Worm (Caenorhabditis elegans) whole organism, L2 larva: ENCODE measurements around the gene clec-74.
A peak's percentile ranks its signal among the peaks of the same experiment; 100 is the strongest.

Experiments
- R02D3.7 ChIP-seq: fragments of 150-350 bp; optimal IDR thresholded peaks from 2 replicates; lab custom pipeline; 2014; ENCODE audit warnings: missing biosample characterization, missing genetic modification characterization
- alr-1 ChIP-seq: fragments of 150-350 bp; optimal IDR thresholded peaks from 2 replicates; lab custom pipeline; 2014; ENCODE audit warnings: missing biosample characterization, missing genetic modification characterization
- ama-1 ChIP-seq: fragments of 150-350 bp; optimal IDR thresholded peaks from 2 replicates; lab custom pipeline; 2018; ENCODE audit warnings: inconsistent platforms
- blmp-1 ChIP-seq: sonication (generic microtip); optimal IDR thresholded peaks from 2 replicates; lab custom pipeline; 2017; ENCODE audit warnings: missing genetic modification characterization, mild to moderate bottlenecking, missing compliant biosample characterization, antibody characterized with exemption, moderate library complexity; ENCODE audit not compliant: insufficient read depth
- ceh-16 ChIP-seq: fragments of 150-350 bp; optimal IDR thresholded peaks from 2 replicates; lab custom pipeline; 2014; ENCODE audit warnings: missing biosample characterization, missing genetic modification characterization
- crh-2 ChIP-seq: sonication (generic microtip); optimal IDR thresholded peaks from 2 replicates; lab custom pipeline; 2017; ENCODE audit warnings: missing biosample characterization, missing genetic modification characterization
- dmd-4 ChIP-seq: sonication (generic microtip); optimal IDR thresholded peaks from 2 replicates; lab custom pipeline; 2017; ENCODE audit warnings: missing biosample characterization, missing genetic modification characterization
- egl-27 ChIP-seq: sonication (generic microtip); optimal IDR thresholded peaks from 3 replicates; lab custom pipeline; 2017; ENCODE audit warnings: missing biosample characterization, missing genetic modification reagents, missing genetic modification characterization
- elt-3 ChIP-seq: sonication (generic microtip); optimal IDR thresholded peaks from 2 replicates; lab custom pipeline; 2017; ENCODE audit warnings: missing biosample characterization, missing genetic modification characterization
- fos-1 ChIP-seq: fragments of 150-350 bp; optimal IDR thresholded peaks from 2 replicates; lab custom pipeline; 2014; ENCODE audit warnings: missing biosample characterization, missing genetic modification characterization
- gmeb-1 ChIP-seq: fragments of 150-350 bp; optimal IDR thresholded peaks from 2 replicates; lab custom pipeline; 2014; ENCODE audit warnings: missing biosample characterization, missing genetic modification characterization
- lin-11 ChIP-seq: fragments of 150-350 bp; sonication (generic microtip); optimal IDR thresholded peaks from 2 replicates; lab custom pipeline; 2014; ENCODE audit warnings: missing biosample characterization, missing genetic modification characterization, inconsistent platforms, mixed read lengths
- lin-13 ChIP-seq: fragments of 150-350 bp; optimal IDR thresholded peaks from 2 replicates; lab custom pipeline; 2014; ENCODE audit warnings: missing biosample characterization, missing genetic modification reagents, missing genetic modification characterization
- lin-39 ChIP-seq: fragments of 150-350 bp; optimal IDR thresholded peaks from 2 replicates; lab custom pipeline; 2014; ENCODE audit warnings: missing biosample characterization, missing genetic modification reagents, missing genetic modification characterization
- lsy-2 ChIP-seq, 2 experiments: fragments of 150-350 bp in 1 of 2; sonication (generic microtip) in 1 of 2; optimal IDR thresholded peaks; 2 replicates each; lab custom pipeline; 2014 to 2017; ENCODE audit warnings: missing biosample characterization in 2 of 2, missing genetic modification characterization in 2 of 2
- mab-5 ChIP-seq: fragments of 150-350 bp; optimal IDR thresholded peaks from 2 replicates; lab custom pipeline; 2014; ENCODE audit warnings: missing biosample characterization, missing genetic modification characterization
- mdl-1 ChIP-seq, 2 experiments: fragments of 150-350 bp in 1 of 2; sonication (generic microtip) in 1 of 2; optimal IDR thresholded peaks; 2 replicates each; lab custom pipeline; 2017; ENCODE audit warnings: missing biosample characterization in 2 of 2, missing genetic modification characterization in 2 of 2
- nhr-11 ChIP-seq: fragments of 150-350 bp; optimal IDR thresholded peaks from 2 replicates; lab custom pipeline; 2014; ENCODE audit warnings: missing biosample characterization, missing genetic modification characterization
- nhr-12 ChIP-seq: fragments of 150-350 bp; optimal IDR thresholded peaks from 2 replicates; lab custom pipeline; 2014; ENCODE audit warnings: missing biosample characterization, missing genetic modification characterization
- nhr-129 ChIP-seq: fragments of 150-350 bp; optimal IDR thresholded peaks from 2 replicates; lab custom pipeline; 2014; ENCODE audit warnings: missing biosample characterization, missing genetic modification characterization
- nhr-21 ChIP-seq: fragments of 150-350 bp; optimal IDR thresholded peaks from 2 replicates; lab custom pipeline; 2014; ENCODE audit warnings: missing biosample characterization, missing genetic modification characterization
- nhr-23 ChIP-seq: fragments of 150-350 bp; optimal IDR thresholded peaks from 2 replicates; lab custom pipeline; 2014; ENCODE audit warnings: missing biosample characterization, missing genetic modification reagents, missing genetic modification characterization
- nhr-237 ChIP-seq: fragments of 150-350 bp; optimal IDR thresholded peaks from 2 replicates; lab custom pipeline; 2014; ENCODE audit warnings: missing biosample characterization, missing genetic modification characterization
- nhr-25 ChIP-seq: fragments of 150-350 bp; sonication (generic microtip); optimal IDR thresholded peaks from 3 replicates; lab custom pipeline; 2014; ENCODE audit warnings: missing biosample characterization, missing genetic modification characterization
- nhr-6 ChIP-seq: fragments of 150-350 bp; optimal IDR thresholded peaks from 2 replicates; lab custom pipeline; 2014; ENCODE audit warnings: missing biosample characterization, missing genetic modification characterization
- nhr-77 ChIP-seq: fragments of 150-350 bp; optimal IDR thresholded peaks from 2 replicates; lab custom pipeline; 2014; ENCODE audit warnings: missing biosample characterization, missing genetic modification characterization
- peb-1 ChIP-seq: fragments of 150-350 bp; optimal IDR thresholded peaks from 2 replicates; lab custom pipeline; 2014; ENCODE audit warnings: missing biosample characterization, missing genetic modification characterization
- sem-4 ChIP-seq: fragments of 150-350 bp; optimal IDR thresholded peaks from 2 replicates; lab custom pipeline; 2014; ENCODE audit warnings: missing biosample characterization, missing genetic modification reagents, missing genetic modification characterization
- skn-1 ChIP-seq: sonication (generic microtip); optimal IDR thresholded peaks from 2 replicates; lab custom pipeline; 2017; ENCODE audit warnings: missing biosample characterization, missing genetic modification characterization
- sma-3 ChIP-seq: sonication (generic microtip); optimal IDR thresholded peaks from 2 replicates; lab custom pipeline; 2016; ENCODE audit warnings: missing genetic modification reagents, missing genetic modification characterization, missing compliant biosample characterization
- sma-9 ChIP-seq, 2 experiments: fragments of 150-350 bp in 1 of 2; sonication (generic microtip) in 1 of 2; optimal IDR thresholded peaks; 2 replicates each; lab custom pipeline; 2014 to 2016; ENCODE audit warnings: missing genetic modification characterization in 2 of 2, mild to moderate bottlenecking in 1 of 2, missing biosample characterization in 1 of 2, missing compliant biosample characterization in 1 of 2, missing genetic modification reagents in 1 of 2, moderate library complexity in 1 of 2
- unc-39 ChIP-seq: fragments of 150-350 bp; optimal IDR thresholded peaks from 2 replicates; lab custom pipeline; 2014; ENCODE audit warnings: missing biosample characterization, missing genetic modification characterization
- unc-55 ChIP-seq: fragments of 150-350 bp; sonication (generic microtip); optimal IDR thresholded peaks from 3 replicates; lab custom pipeline; 2014; ENCODE audit warnings: missing biosample characterization, missing genetic modification reagents, missing genetic modification characterization
- unc-62 ChIP-seq: fragments of 150-350 bp; optimal IDR thresholded peaks from 2 replicates; lab custom pipeline; 2014; ENCODE audit warnings: missing biosample characterization, missing genetic modification reagents, missing genetic modification characterization
- ztf-1 ChIP-seq: fragments of 200-800 bp; sonication (Bioruptor generic); conservative IDR thresholded peaks from 2 replicates; pipeline ENCODE4 v1.3.6; 2022; ENCODE audit warnings: missing genetic modification characterization, missing compliant biosample characterization
- ztf-11 ChIP-seq: sonication (generic microtip); optimal IDR thresholded peaks from 2 replicates; lab custom pipeline; 2017; ENCODE audit warnings: missing biosample characterization, missing genetic modification characterization

clec-74 gene

DNA sequence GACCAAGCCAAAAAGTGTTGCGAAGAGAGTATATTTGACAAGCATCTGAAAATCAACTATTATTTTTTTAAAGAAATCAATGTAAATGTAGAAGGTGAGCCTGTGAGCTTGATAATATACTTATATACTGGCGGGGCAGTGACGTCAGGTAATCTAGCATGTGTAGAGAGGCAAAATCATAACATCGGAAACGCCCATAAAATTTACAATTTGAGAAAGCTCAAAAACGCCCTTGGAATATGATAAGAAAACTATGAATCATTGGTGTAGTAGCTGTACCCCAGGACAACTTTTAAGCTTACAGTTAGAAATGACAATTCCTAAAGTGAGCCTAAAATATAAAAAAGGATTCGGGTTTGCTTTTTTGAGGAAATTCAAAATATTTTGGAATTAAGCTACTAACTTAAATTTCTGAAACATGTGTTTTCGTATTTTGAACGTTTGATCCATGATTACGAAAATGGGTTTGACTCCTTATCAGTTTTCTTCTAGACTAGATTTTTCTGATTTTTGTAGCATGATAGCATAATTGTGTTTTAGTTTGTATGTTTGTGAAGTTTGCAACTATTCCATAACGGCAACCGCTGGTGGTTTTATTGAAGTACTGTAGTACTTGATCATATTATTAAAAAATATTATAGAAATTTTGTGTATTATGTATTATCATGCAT is 15.0 kb upstream of the clec-74 start, which contains the start of gene clec-174:
TSS of gene clec-174 (minus strand) at position 51 of the 671 bp plus-strand sequence.
- no peak for TF ChIP-seq elt-3
- no peak for TF ChIP-seq egl-27 (tag; lab: Kevin White, UChicago)
- no peak for TF ChIP-seq unc-55 (GFP tag; lab: Kevin White, UChicago)
- no peak for TF ChIP-seq sem-4 (tag; lab: Kevin White, UChicago)
- no peak for TF ChIP-seq blmp-1 (tag; lab: Kevin White, UChicago)
- TF ChIP-seq ceh-16 = no peak
- TF ChIP-seq lin-13 = no peak
- TF ChIP-seq mdl-1 (tag; optimal IDR thresholded peaks at IDR 0.05; lab: Kevin White, UChicago) = no peak
- no peak for TF ChIP-seq ama-1
- TF ChIP-seq nhr-237 (tag; lab: Kevin White, UChicago) = no peak
- TF ChIP-seq nhr-25 (tag; lab: Kevin White, UChicago) = no peak
- no peak for TF ChIP-seq lsy-2 (tag; optimal IDR thresholded peaks at IDR 0.05; lab: Kevin White, UChicago)
- TF ChIP-seq nhr-129 (tag; lab: Kevin White, UChicago) = no peak

DNA sequence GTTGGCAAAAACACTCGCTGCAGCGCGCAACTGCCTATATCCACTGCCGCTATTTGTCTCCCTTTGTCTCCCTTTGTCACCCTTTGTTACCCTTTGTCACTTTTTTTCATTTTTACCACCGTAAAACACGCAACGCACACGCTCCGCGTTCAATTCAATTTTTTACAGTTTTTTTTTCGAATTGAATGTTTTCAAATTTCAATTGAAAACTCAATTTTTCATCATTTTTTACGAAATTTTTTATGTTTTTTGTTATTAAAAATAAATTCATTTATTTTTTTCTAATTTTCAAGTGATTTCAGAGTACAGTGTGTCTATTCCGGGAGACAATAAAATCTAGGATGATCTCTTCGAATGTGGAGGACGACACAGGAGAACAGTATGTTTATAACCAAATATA is 13.8 kb upstream of the clec-74 start, which contains the start of gene Y46C8AL.11:
TSS of gene Y46C8AL.11 (plus strand) at position 301 of the 400 bp plus-strand sequence.
- TF ChIP-seq elt-3 = no peak

DNA sequence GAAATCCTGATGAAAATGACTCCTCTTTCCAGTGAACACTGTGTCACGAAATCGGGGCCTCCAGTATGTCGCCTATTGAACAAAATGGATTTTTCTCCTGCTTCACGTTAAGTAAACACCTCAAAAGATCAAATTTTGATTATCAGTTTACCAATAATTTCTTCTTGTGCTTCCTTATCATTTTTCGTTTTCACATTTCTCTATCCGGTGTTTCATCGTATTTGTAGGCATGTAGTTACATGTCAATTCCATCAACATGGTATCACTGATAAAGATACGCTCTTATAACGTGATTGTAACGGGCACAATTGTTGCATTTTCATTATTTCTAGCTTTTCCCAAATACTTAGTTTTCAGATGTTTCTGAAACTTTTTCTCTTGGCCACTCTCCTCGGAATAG is 12.3 kb upstream of the clec-74 start, which contains the start of gene clec-72:
TSS of gene clec-72 (plus strand) at position 358 of the 400 bp plus-strand sequence.
- TF ChIP-seq gmeb-1 (tag; lab: Kevin White, UChicago) (peak; percentile 5), fos-1 (tag; lab: Kevin White, UChicago) (peak; percentile 98), lin-13 (no peak), crh-2 (peak; percentile 18), sma-9 (GFP tag; optimal IDR thresholded peaks at IDR 0.05; lab: Kevin White, UChicago) (peak; percentile 50), sma-9 (tag; optimal IDR thresholded peaks at IDR 0.05; lab: Kevin White, UChicago) (no peak), nhr-11 (no peak), lin-39 (no peak), unc-55 (GFP tag; lab: Kevin White, UChicago) (no peak), skn-1 (peak; percentile 11), alr-1 (tag; lab: Kevin White, UChicago) (no peak)

DNA sequence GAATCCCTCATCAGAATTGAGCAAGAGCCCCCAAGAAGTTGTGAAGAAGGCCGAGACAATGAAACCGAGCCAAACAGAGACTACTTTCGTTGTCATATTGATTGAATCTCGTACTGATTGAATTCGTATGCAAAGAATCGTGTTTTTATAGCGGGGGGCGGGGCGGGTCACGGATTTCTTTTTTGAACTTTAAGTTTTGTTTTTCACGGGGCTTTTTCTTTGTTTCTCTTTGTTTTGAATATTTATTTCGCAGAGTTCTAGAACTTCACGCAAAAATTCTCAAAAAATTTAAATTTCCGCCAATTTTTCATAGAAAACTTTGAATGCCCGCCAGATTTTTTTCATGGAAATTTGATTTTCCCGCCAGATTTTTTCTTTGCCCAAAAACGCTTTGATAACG is 710 bp upstream of the clec-74 start, which contains the start of gene clec-73:
TSS of gene clec-73 (minus strand) at position 101 of the 400 bp plus-strand sequence.
- no peak for TF ChIP-seq R02D3.7
- no peak for TF ChIP-seq lin-39
- no peak for TF ChIP-seq mab-5 (tag; lab: Kevin White, UChicago)
- no peak for TF ChIP-seq nhr-77 (tag; lab: Kevin White, UChicago)
- TF ChIP-seq nhr-23 (tag; lab: Kevin White, UChicago) = no peak
- no peak for TF ChIP-seq dmd-4 (tag; lab: Kevin White, UChicago)
- no peak for TF ChIP-seq unc-62 (GFP tag; lab: Kevin White, UChicago)
- TF ChIP-seq lin-11 (tag; lab: Kevin White, UChicago) = no peak

DNA sequence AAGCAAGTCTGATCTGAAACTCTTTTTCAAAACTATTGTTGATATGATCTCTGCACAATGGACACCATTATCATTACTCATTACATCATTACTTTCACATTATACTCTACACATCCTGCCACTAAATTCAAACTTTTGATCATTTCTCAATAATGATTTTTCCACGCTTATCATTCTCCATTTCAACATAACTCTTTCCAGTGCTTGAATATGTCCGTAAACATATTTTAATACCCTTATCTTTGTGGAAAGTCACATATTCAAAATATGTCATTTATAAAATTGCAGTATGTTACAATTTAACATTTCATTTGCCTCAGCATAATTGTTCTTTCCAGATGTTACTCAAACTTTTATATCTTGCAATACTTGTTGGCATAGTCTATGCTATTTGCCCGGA is 3.6 kb downstream of the clec-74 start, which contains the start of gene clec-75:
TSS of gene clec-75 (plus strand) at position 339 of the 400 bp plus-strand sequence.
- TF ChIP-seq unc-55 (GFP tag; lab: Kevin White, UChicago) (no peak), lin-39 (no peak), sma-3 (GFP tag; lab: Kevin White, UChicago) (no peak), nhr-6 (tag; lab: Kevin White, UChicago) (no peak), egl-27 (tag; lab: Kevin White, UChicago) (no peak), nhr-23 (tag; lab: Kevin White, UChicago) (no peak), lsy-2 (tag; optimal IDR thresholded peaks at IDR 0.05; lab: Kevin White, UChicago) (no peak), ztf-11 (no peak), nhr-21 (tag; lab: Kevin White, UChicago) (no peak), nhr-12 (tag; lab: Kevin White, UChicago) (no peak), blmp-1 (tag; lab: Kevin White, UChicago) (no peak), ztf-1 (GFP tag; lab: Robert Waterston, UW) (no peak), unc-62 (GFP tag; lab: Kevin White, UChicago) (no peak), peb-1 (tag; lab: Kevin White, UChicago) (no peak), dmd-4 (tag; lab: Kevin White, UChicago) (no peak), unc-39 (tag; lab: Kevin White, UChicago) (no peak), nhr-77 (tag; lab: Kevin White, UChicago) (no peak)
